Fruit fly (Drosophila melanogaster): Measurements from ENCODE around the gene tant.

dm6 chr3L:6084446-6084845 lies 29.5 kb downstream of the tant start:
- TF ChIP-seq HLH54F (GFP tag; optimal IDR thresholded peaks at IDR 0.05): no peak
- TF ChIP-seq usp (GFP tag; optimal IDR thresholded peaks at IDR 0.05): no peak
- no peak for TF ChIP-seq CG6272 (GFP tag; IDR thresholded peaks at IDR 0.05)
- TF ChIP-seq CG8089 (GFP tag; optimal IDR thresholded peaks at IDR 0.05): no peak
- TF ChIP-seq CG18619 (GFP tag; optimal IDR thresholded peaks at IDR 0.05): no peak
- TF ChIP-seq pho (GFP tag; optimal IDR thresholded peaks at IDR 0.05): no peak
- TF ChIP-seq NfI (GFP tag; optimal IDR thresholded peaks at IDR 0.05): no peak
- TF ChIP-seq bbx (GFP tag; IDR thresholded peaks at IDR 0.05; ENCODE audit: partially characterized antibody): no peak
- TF ChIP-seq btn (GFP tag; optimal IDR thresholded peaks at IDR 0.05): no peak
- no peak for TF ChIP-seq ato (GFP tag; IDR thresholded peaks at IDR 0.05; ENCODE audit: partially characterized antibody)
- TF ChIP-seq fru (optimal IDR thresholded peaks at IDR 0.05): no peak
- no peak for TF ChIP-seq CG7928 (GFP tag; optimal IDR thresholded peaks at IDR 0.05)
- no peak for TF ChIP-seq MTF-1 (GFP tag; optimal IDR thresholded peaks at IDR 0.05; ENCODE audit: borderline replicate concordance)
- no peak for TF ChIP-seq lola (GFP tag; optimal IDR thresholded peaks at IDR 0.05)

Data from whole organism, embryonic.